Fruit fly (Drosophila melanogaster): ENCODE data around the gene moi.

moi gene

DNA sequence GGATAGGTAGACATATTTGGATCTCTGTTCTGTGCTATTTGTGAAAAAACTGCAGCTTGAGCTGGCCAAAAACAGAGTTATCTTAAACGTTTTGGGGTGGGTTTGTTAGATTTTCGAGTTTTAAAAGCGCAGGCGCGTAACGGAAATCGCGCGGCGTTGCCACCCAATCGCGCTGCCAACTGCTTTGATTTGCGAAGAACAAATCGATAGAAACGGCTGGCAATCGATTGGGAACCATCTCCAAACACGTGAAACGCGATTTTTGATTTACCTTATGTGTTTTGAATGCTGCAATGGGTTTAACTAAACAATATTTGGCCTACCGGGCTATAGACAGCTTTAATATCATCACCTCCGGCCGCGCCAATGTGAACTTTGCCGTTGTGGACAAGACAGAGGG is 28.1 kb downstream of the moi start, which contains the start of the genes CG14312 and CG8064 (continued):
- TF ChIP-seq CHES-1-like (GFP tag; optimal IDR thresholded peaks at IDR 0.05) = peak; percentile 29
- TF ChIP-seq seq (GFP tag; IDR thresholded peaks at IDR 0.05) = peak; percentile 44; the same call in 1 of the 2 replicates
- TF ChIP-seq E2f2 (GFP tag; IDR thresholded peaks at IDR 0.05) = peak; percentile 88
- no peak for TF ChIP-seq Poxn (GFP tag; IDR thresholded peaks at IDR 0.05)
- peak; percentile 93 for TF ChIP-seq pzg (GFP tag; optimal IDR thresholded peaks at IDR 0.05)
- no peak for TF ChIP-seq CG2202 (tag; optimal IDR thresholded peaks at IDR 0.05)
- no peak for TF ChIP-seq Aef1 (GFP tag; IDR thresholded peaks at IDR 0.05)
- no peak for TF ChIP-seq CG32532 (GFP tag; IDR thresholded peaks at IDR 0.05)
- TF ChIP-seq gfzf (GFP tag; optimal IDR thresholded peaks at IDR 0.05) = peak; percentile 25
- no peak for TF ChIP-seq grau (tag; optimal IDR thresholded peaks at IDR 0.05)
- TF ChIP-seq GATAe (GFP tag; conservative IDR thresholded peaks at IDR 0.05) = no peak
- peak; percentile 54; the same call in 1 of the 2 replicates for TF ChIP-seq ato (GFP tag; IDR thresholded peaks at IDR 0.05; ENCODE audit: partially characterized antibody)
- peak; percentile 62 for TF ChIP-seq MESR4 (GFP tag; optimal IDR thresholded peaks at IDR 0.05)
- no peak for TF ChIP-seq ac (GFP tag; optimal IDR thresholded peaks at IDR 0.05)
- TF ChIP-seq CG2875 (GFP tag; optimal IDR thresholded peaks at IDR 0.05) = no peak
- peak; percentile 76 for TF ChIP-seq CG2116 (GFP tag; optimal IDR thresholded peaks at IDR 0.05)
- no peak for TF ChIP-seq prd (optimal IDR thresholded peaks at IDR 0.05)
- TF ChIP-seq prd (GFP tag; IDR thresholded peaks at IDR 0.05) = no peak
- peak; percentile 44; the same call in 1 of the 3 replicates for TF ChIP-seq vnd (GFP tag; IDR thresholded peaks at IDR 0.05; ENCODE audit: partially characterized antibody)
- TF ChIP-seq CG18476 (GFP tag; optimal IDR thresholded peaks at IDR 0.05) = no peak
- peak; percentile 76 for TF ChIP-seq CG3995 (GFP tag; optimal IDR thresholded peaks at IDR 0.05)
- no peak for TF ChIP-seq CG10366 (GFP tag; IDR thresholded peaks at IDR 0.05)
- no peak for TF ChIP-seq da (GFP tag; optimal IDR thresholded peaks at IDR 0.05)
- no peak for TF ChIP-seq lab (GFP tag; optimal IDR thresholded peaks at IDR 0.05)
- no peak for TF ChIP-seq zf30C (GFP tag; optimal IDR thresholded peaks at IDR 0.05)
- TF ChIP-seq Myb (GFP tag; optimal IDR thresholded peaks at IDR 0.05) = peak; percentile 99
- TF ChIP-seq CG15601 (tag; optimal IDR thresholded peaks at IDR 0.05) = peak; percentile 4
- peak; percentile 68 for TF ChIP-seq CG16813 (GFP tag; IDR thresholded peaks at IDR 0.05; ENCODE audit: partially characterized antibody)
- TF ChIP-seq usp (GFP tag; optimal IDR thresholded peaks at IDR 0.05) = no peak
- TF ChIP-seq dm (GFP tag; optimal IDR thresholded peaks at IDR 0.05) = peak; percentile 95
- TF ChIP-seq Six4 (GFP tag; optimal IDR thresholded peaks at IDR 0.05) = no peak
- no peak for TF ChIP-seq CG17186 (GFP tag; optimal IDR thresholded peaks at IDR 0.05)
- TF ChIP-seq Jarid2 (GFP tag; optimal IDR thresholded peaks at IDR 0.05) = no peak
- TF ChIP-seq CG42726 (GFP tag; IDR thresholded peaks at IDR 0.05; ENCODE audit: partially characterized antibody) = peak; percentile 13; the same call in 1 of the 2 replicates
- TF ChIP-seq pita (GFP tag; optimal IDR thresholded peaks at IDR 0.05) = no peak
- TF ChIP-seq CG31224 (GFP tag; IDR thresholded peaks at IDR 0.05) = no peak
- no peak for TF ChIP-seq ro (GFP tag; IDR thresholded peaks at IDR 0.05)
- peak; percentile 69 for TF ChIP-seq HmgZ (tag; optimal IDR thresholded peaks at IDR 0.05)
- TF ChIP-seq CG12104 (GFP tag; optimal IDR thresholded peaks at IDR 0.05) = no peak
- no peak for TF ChIP-seq CG4730 (GFP tag; IDR thresholded peaks at IDR 0.05)
- TF ChIP-seq Dbx (GFP tag; IDR thresholded peaks at IDR 0.05) = peak; percentile 8; the same call in 1 of the 3 replicates
- no peak for TF ChIP-seq Dip3 (GFP tag; optimal IDR thresholded peaks at IDR 0.05)
- 0 out of 4 replicates have a peak, but pooled peaks have one; percentile 21 for TF ChIP-seq chinmo (GFP tag; IDR thresholded peaks at IDR 0.05; ENCODE audit: partially characterized antibody)
- peak; percentile 34 for TF ChIP-seq CG10267 (tag; optimal IDR thresholded peaks at IDR 0.05)
- no peak for TF ChIP-seq CG1603 (tag; optimal IDR thresholded peaks at IDR 0.05)
- TF ChIP-seq hbn (GFP tag; IDR thresholded peaks at IDR 0.05; ENCODE audit: partially characterized antibody) = peak; percentile 65
- TF ChIP-seq psq (GFP tag; optimal IDR thresholded peaks at IDR 0.05) = no peak
- TF ChIP-seq CG7963 (GFP tag; IDR thresholded peaks at IDR 0.05; ENCODE audit: partially characterized antibody) = peak; percentile 59; the same call in 2 of the 3 replicates
- no peak for TF ChIP-seq ara (GFP tag; IDR thresholded peaks at IDR 0.05)
- peak; percentile 4 for TF ChIP-seq B-H2 (GFP tag; optimal IDR thresholded peaks at IDR 0.05)
- no peak for TF ChIP-seq E2f1 (GFP tag; IDR thresholded peaks at IDR 0.05)

Measured in whole organism, embryonic.